Worm (Caenorhabditis elegans) whole organism, L1 larva: Measurements from ENCODE around the gene daf-15.
A peak's percentile ranks its signal among the peaks of the same experiment; 100 is the strongest.

Source experiments
- C34B4.2 ChIP-seq: sonication (generic microtip); optimal IDR thresholded peaks from 2 replicates; lab custom pipeline; 2017; ENCODE audit warnings: mild to moderate bottlenecking, missing genetic modification characterization, missing compliant biosample characterization
- Y116A8C.19 ChIP-seq: sonication (generic microtip); optimal IDR thresholded peaks from 2 replicates; lab custom pipeline; 2016; ENCODE audit warnings: missing compliant biosample characterization, missing genetic modification characterization, borderline replicate concordance
- aha-1 ChIP-seq: fragments of 150-350 bp; optimal IDR thresholded peaks from 2 replicates; lab custom pipeline; 2014; ENCODE audit warnings: missing biosample characterization, missing genetic modification characterization
- ama-1 ChIP-seq: fragments of 150-350 bp; optimal IDR thresholded peaks from 2 replicates; lab custom pipeline; 2014
- ceh-63 ChIP-seq: fragments of 200-800 bp; sonication (Bioruptor generic); optimal IDR thresholded peaks from 2 replicates; lab custom pipeline; 2018; ENCODE audit warnings: mild to moderate bottlenecking, missing genetic modification characterization, missing compliant biosample characterization
- ceh-8 ChIP-seq: fragments of 200-800 bp; sonication (Bioruptor generic); optimal IDR thresholded peaks from 2 replicates; lab custom pipeline; 2018; ENCODE audit warnings: mild to moderate bottlenecking, missing genetic modification characterization, moderate library complexity, missing compliant biosample characterization
- ceh-90 ChIP-seq: sonication (generic microtip); optimal IDR thresholded peaks from 2 replicates; lab custom pipeline; 2016; ENCODE audit warnings: missing genetic modification characterization, missing compliant biosample characterization
- ces-1 ChIP-seq: fragments of 150-350 bp; optimal IDR thresholded peaks from 2 replicates; lab custom pipeline; 2014; ENCODE audit warnings: missing biosample characterization, missing genetic modification reagents, missing genetic modification characterization
- dpl-1 ChIP-seq, 3 experiments: fragments of 150-350 bp in 2 of 3; sonication (generic microtip) in 1 of 3; optimal IDR thresholded peaks; 2 replicates each; lab custom pipeline; 2014 to 2017; ENCODE audit warnings: missing biosample characterization in 3 of 3, missing genetic modification characterization in 3 of 3, missing genetic modification reagents in 3 of 3
- dsc-1 ChIP-seq: sonication (generic microtip); optimal IDR thresholded peaks from 2 replicates; lab custom pipeline; 2016; ENCODE audit warnings: mild to moderate bottlenecking, missing genetic modification characterization, missing compliant biosample characterization
- egl-27 ChIP-seq, 2 experiments: fragments of 150-350 bp in 1 of 2; sonication (generic microtip); optimal IDR thresholded peaks; 3 replicates each; lab custom pipeline; 2017 to 2018; ENCODE audit warnings: missing biosample characterization in 2 of 2, missing genetic modification characterization in 2 of 2, missing genetic modification reagents in 2 of 2
- elt-2 ChIP-seq: sonication (generic microtip); optimal IDR thresholded peaks from 2 replicates; lab custom pipeline; 2016; ENCODE audit warnings: missing genetic modification characterization, mild to moderate bottlenecking, inconsistent platforms, missing compliant biosample characterization, missing genetic modification reagents
- ets-5 ChIP-seq: fragments of 200-800 bp; sonication (Bioruptor generic); IDR thresholded peaks from 2 replicates; pipeline ENCODE4 v1.3.6; 2022; ENCODE audit warnings: missing genetic modification characterization, missing compliant biosample characterization
- fkh-10 ChIP-seq: sonication (generic microtip); optimal IDR thresholded peaks from 2 replicates; lab custom pipeline; 2017; ENCODE audit warnings: missing biosample characterization, missing genetic modification reagents, missing genetic modification characterization
- fkh-4 ChIP-seq: sonication (generic microtip); optimal IDR thresholded peaks from 2 replicates; lab custom pipeline; 2016; ENCODE audit warnings: missing compliant biosample characterization, missing genetic modification characterization, borderline replicate concordance
- fkh-8 ChIP-seq: sonication (generic microtip); optimal IDR thresholded peaks from 2 replicates; lab custom pipeline; 2016; ENCODE audit warnings: mild to moderate bottlenecking, missing genetic modification characterization, missing compliant biosample characterization
- fos-1 ChIP-seq: fragments of 150-350 bp; optimal IDR thresholded peaks from 2 replicates; lab custom pipeline; 2014; ENCODE audit warnings: missing biosample characterization, missing genetic modification characterization
- hlh-17 ChIP-seq: fragments of 200-800 bp; sonication (Bioruptor generic); optimal IDR thresholded peaks from 2 replicates; lab custom pipeline; 2018; ENCODE audit warnings: missing genetic modification characterization, mild to moderate bottlenecking, missing compliant biosample characterization, moderate library complexity, borderline replicate concordance
- hpl-2 ChIP-seq: fragments of 150-350 bp; optimal IDR thresholded peaks from 2 replicates; lab custom pipeline; 2014; ENCODE audit warnings: missing biosample characterization, missing genetic modification reagents, missing genetic modification characterization
- irx-1 ChIP-seq: sonication (generic microtip); optimal IDR thresholded peaks from 2 replicates; lab custom pipeline; 2016; ENCODE audit warnings: missing genetic modification characterization, missing compliant biosample characterization
- isw-1 ChIP-seq: fragments of 200-800 bp; sonication (Bioruptor generic); IDR thresholded peaks from 2 replicates; pipeline ENCODE4 v1.3.6; 2022; ENCODE audit warnings: missing genetic modification characterization, missing compliant biosample characterization
- lin-15B ChIP-seq: fragments of 150-350 bp; sonication (generic microtip); optimal IDR thresholded peaks from 3 replicates; lab custom pipeline; 2014; ENCODE audit warnings: missing biosample characterization, missing genetic modification characterization
- lir-3 ChIP-seq: sonication (generic microtip); optimal IDR thresholded peaks from 2 replicates; lab custom pipeline; 2016; ENCODE audit warnings: mild to moderate bottlenecking, missing genetic modification characterization, moderate library complexity, missing compliant biosample characterization; ENCODE audit not compliant: poor library complexity
- lsy-2 ChIP-seq, 2 experiments: fragments of 150-350 bp; optimal IDR thresholded peaks; 2 replicates each; lab custom pipeline; 2014; ENCODE audit warnings: missing biosample characterization in 2 of 2, missing genetic modification characterization in 2 of 2
- mab-9 ChIP-seq: fragments of 200-800 bp; sonication (Bioruptor generic); IDR thresholded peaks from 2 replicates; pipeline ENCODE4 v1.3.6; 2022; ENCODE audit warnings: missing genetic modification reagents, missing genetic modification characterization, missing compliant biosample characterization
- mdl-1 ChIP-seq, 2 experiments: fragments of 150-350 bp; optimal IDR thresholded peaks; 2 replicates each; lab custom pipeline; 2014 to 2017; ENCODE audit warnings: missing biosample characterization in 2 of 2, missing genetic modification characterization in 2 of 2, inconsistent platforms in 1 of 2
- mef-2 ChIP-seq: fragments of 150-350 bp; optimal IDR thresholded peaks from 2 replicates; lab custom pipeline; 2014; ENCODE audit warnings: missing biosample characterization, missing genetic modification characterization
- mep-1 ChIP-seq: fragments of 150-350 bp; optimal IDR thresholded peaks from 2 replicates; lab custom pipeline; 2014; ENCODE audit warnings: missing biosample characterization, missing genetic modification characterization
- nhr-11 ChIP-seq: fragments of 150-350 bp; optimal IDR thresholded peaks from 2 replicates; lab custom pipeline; 2014; ENCODE audit warnings: missing biosample characterization, missing genetic modification characterization
- nhr-28 ChIP-seq: fragments of 150-350 bp; optimal IDR thresholded peaks from 2 replicates; lab custom pipeline; 2014; ENCODE audit warnings: missing biosample characterization, missing genetic modification characterization
- nhr-47 ChIP-seq: sonication (generic microtip); optimal IDR thresholded peaks from 2 replicates; lab custom pipeline; 2016; ENCODE audit warnings: mild to moderate bottlenecking, missing genetic modification characterization, moderate library complexity, missing compliant biosample characterization
- nhr-71 ChIP-seq: sonication (generic microtip); optimal IDR thresholded peaks from 2 replicates; lab custom pipeline; 2016; ENCODE audit warnings: mild to moderate bottlenecking, missing genetic modification characterization, moderate library complexity, missing compliant biosample characterization
- nhr-76 ChIP-seq: sonication (generic microtip); optimal IDR thresholded peaks from 2 replicates; lab custom pipeline; 2017; ENCODE audit warnings: missing biosample characterization, missing genetic modification characterization
- nhr-84 ChIP-seq: sonication (generic microtip); optimal IDR thresholded peaks from 2 replicates; lab custom pipeline; 2017; ENCODE audit warnings: missing biosample characterization, missing genetic modification characterization
- nhr-85 ChIP-seq: sonication (generic microtip); peaks from one replicate; lab custom pipeline; 2016; ENCODE audit warnings: missing genetic modification characterization, inconsistent platforms, missing compliant biosample characterization
- nhr-90 ChIP-seq: sonication (generic microtip); optimal IDR thresholded peaks from 2 replicates; lab custom pipeline; 2016; ENCODE audit warnings: mild to moderate bottlenecking, missing genetic modification characterization, missing compliant biosample characterization; ENCODE audit not compliant: poor library complexity
- pag-3 ChIP-seq: sonication (generic microtip); optimal IDR thresholded peaks from 2 replicates; lab custom pipeline; 2017; ENCODE audit warnings: missing genetic modification characterization, mild to moderate bottlenecking, missing compliant biosample characterization, antibody characterized with exemption, borderline replicate concordance; ENCODE audit not compliant: insufficient read depth
- pqm-1 ChIP-seq: sonication (generic microtip); optimal IDR thresholded peaks from 3 replicates; lab custom pipeline; 2017; ENCODE audit warnings: missing biosample characterization, missing genetic modification characterization
- rnt-1 ChIP-seq: sonication (generic microtip); optimal IDR thresholded peaks from 2 replicates; lab custom pipeline; 2016; ENCODE audit warnings: mild to moderate bottlenecking, missing genetic modification characterization, moderate library complexity, missing compliant biosample characterization
- skn-1 ChIP-seq: fragments of 150-350 bp; optimal IDR thresholded peaks from 2 replicates; lab custom pipeline; 2014; ENCODE audit warnings: missing biosample characterization, missing genetic modification characterization
- snpc-4 ChIP-seq: fragments of 150-350 bp; optimal IDR thresholded peaks from 2 replicates; lab custom pipeline; 2014; ENCODE audit warnings: missing biosample characterization, missing genetic modification characterization
- snu-23 ChIP-seq: sonication (generic microtip); optimal IDR thresholded peaks from 2 replicates; lab custom pipeline; 2016; ENCODE audit warnings: missing genetic modification characterization, missing compliant biosample characterization
- sox-4 ChIP-seq: sonication (generic microtip); optimal IDR thresholded peaks from 2 replicates; lab custom pipeline; 2016; ENCODE audit warnings: missing genetic modification characterization, missing compliant biosample characterization
- sptf-1 ChIP-seq: fragments of 150-350 bp; optimal IDR thresholded peaks from 2 replicates; lab custom pipeline; 2014; ENCODE audit warnings: missing biosample characterization, missing genetic modification characterization
- swsn-7 ChIP-seq: sonication (generic microtip); optimal IDR thresholded peaks from 2 replicates; lab custom pipeline; 2016; ENCODE audit warnings: missing genetic modification characterization, missing compliant biosample characterization
- tbx-2 ChIP-seq: sonication (generic microtip); optimal IDR thresholded peaks from 2 replicates; lab custom pipeline; 2016; ENCODE audit warnings: missing genetic modification characterization, missing compliant biosample characterization
- tlp-1 ChIP-seq: fragments of 150-350 bp; optimal IDR thresholded peaks from 2 replicates; lab custom pipeline; 2014; ENCODE audit warnings: missing biosample characterization, missing genetic modification characterization
- unc-130 ChIP-seq: fragments of 150-350 bp; optimal IDR thresholded peaks from 2 replicates; lab custom pipeline; 2017; ENCODE audit warnings: missing biosample characterization, missing genetic modification characterization, inconsistent platforms
- unc-62 ChIP-seq: fragments of 150-350 bp; optimal IDR thresholded peaks from 2 replicates; lab custom pipeline; 2014; ENCODE audit warnings: missing biosample characterization, missing genetic modification reagents, missing genetic modification characterization
- unc-98 ChIP-seq: fragments of 200-800 bp; sonication (Bioruptor generic); IDR thresholded peaks from 2 replicates; pipeline ENCODE4 v1.3.6; 2022; ENCODE audit warnings: missing genetic modification characterization, missing compliant biosample characterization
- xbp-1 ChIP-seq: sonication (generic microtip); optimal IDR thresholded peaks from 2 replicates; lab custom pipeline; 2016; ENCODE audit warnings: missing genetic modification characterization, missing compliant biosample characterization
- zip-4 ChIP-seq: fragments of 200-800 bp; sonication (Bioruptor generic); optimal IDR thresholded peaks from 2 replicates; lab custom pipeline; 2018; ENCODE audit warnings: mild to moderate bottlenecking, missing genetic modification characterization, moderate library complexity, missing compliant biosample characterization
- ztf-11 ChIP-seq, 2 experiments: sonication (generic microtip); optimal IDR thresholded peaks; 2 replicates each; lab custom pipeline; 2016 to 2017; ENCODE audit warnings: missing genetic modification characterization in 2 of 2, missing biosample characterization in 1 of 2, missing compliant biosample characterization in 1 of 2
- ztf-4 ChIP-seq: fragments of 150-350 bp; optimal IDR thresholded peaks from 2 replicates; lab custom pipeline; 2014; ENCODE audit warnings: missing biosample characterization, missing genetic modification characterization

Gene daf-15

ce11 chrIV:9386038-9386437 is at the start of gene daf-15:
TSS of gene daf-15 (plus strand) at chrIV:9386208.
- no peak for TF ChIP-seq nhr-11 (tag; lab: Kevin White, UChicago)
- TF ChIP-seq rnt-1 (tag; lab: Kevin White, UChicago) = peak; percentile 64
- TF ChIP-seq ceh-63 (GFP tag; lab: Kevin White, UChicago) = no peak
- TF ChIP-seq ces-1 = no peak
- TF ChIP-seq ceh-90 (tag; lab: Kevin White, UChicago) = no peak
- no peak for TF ChIP-seq ama-1
- peak; percentile 69 for TF ChIP-seq snu-23 (GFP tag; lab: Kevin White, UChicago)
- TF ChIP-seq tbx-2 (tag; lab: Kevin White, UChicago) = peak; percentile 59
- TF ChIP-seq swsn-7 = peak; percentile 45
- no peak for TF ChIP-seq pag-3 (tag; lab: Kevin White, UChicago)
- TF ChIP-seq ets-5 = no peak
- no peak for TF ChIP-seq tlp-1 (tag; lab: Kevin White, UChicago)
- TF ChIP-seq sptf-1 (tag; lab: Kevin White, UChicago) = no peak
- no peak for TF ChIP-seq ztf-11 (tag; optimal IDR thresholded peaks at IDR 0.05; lab: Kevin White, UChicago)
- TF ChIP-seq elt-2 (tag; lab: Kevin White, UChicago) = no peak
- peak; percentile 67 for TF ChIP-seq nhr-47 (tag; lab: Kevin White, UChicago)
- TF ChIP-seq xbp-1 (tag; lab: Kevin White, UChicago) = peak; percentile 68
- TF ChIP-seq nhr-28 (tag; lab: Kevin White, UChicago) = no peak
- no peak for TF ChIP-seq fos-1 (tag; lab: Kevin White, UChicago)
- peak; percentile 10; the same call in 1 of the 2 replicates for TF ChIP-seq isw-1
- peak; percentile 44 for TF ChIP-seq fkh-8 (tag; lab: Kevin White, UChicago)
- TF ChIP-seq dpl-1 (GFP tag; optimal IDR thresholded peaks at IDR 0.05; lab: Kevin White, UChicago) = peak; percentile 90 to 96 (median 96)
- TF ChIP-seq egl-27 (tag; optimal IDR thresholded peaks at IDR 0.05; lab: Kevin White, UChicago) = no peak
- TF ChIP-seq hpl-2 (GFP tag; lab: Kevin White, UChicago) = no peak
- TF ChIP-seq unc-130 = peak; percentile 64
- no peak for TF ChIP-seq ztf-4
- TF ChIP-seq Y116A8C.19 (tag; lab: Kevin White, UChicago) = no peak
- no peak for TF ChIP-seq mef-2
- no peak for TF ChIP-seq zip-4
- TF ChIP-seq unc-62 (GFP tag; lab: Kevin White, UChicago) = no peak
- no peak for TF ChIP-seq lir-3 (tag; lab: Kevin White, UChicago)
- TF ChIP-seq nhr-90 (tag; lab: Kevin White, UChicago) = peak; percentile 28
- no peak for TF ChIP-seq irx-1 (tag; lab: Kevin White, UChicago)
- TF ChIP-seq lsy-2 (tag; optimal IDR thresholded peaks at IDR 0.05; lab: Kevin White, UChicago) = peak in 1 of 2 experiments; percentile 83
- no peak for TF ChIP-seq nhr-84
- TF ChIP-seq dsc-1 (tag; lab: Kevin White, UChicago) = peak; percentile 35
- peak; percentile 80 for TF ChIP-seq nhr-85
- TF ChIP-seq fkh-10 (GFP tag; lab: Kevin White, UChicago) = no peak
- TF ChIP-seq C34B4.2 (tag; lab: Kevin White, UChicago) = no peak
- no peak for TF ChIP-seq fkh-4
- no peak for TF ChIP-seq ceh-8 (GFP tag; lab: Kevin White, UChicago)
- no peak for TF ChIP-seq mab-9 (GFP tag; lab: Robert Waterston, UW)
- no peak for TF ChIP-seq unc-98 (GFP tag; lab: Robert Waterston, UW)
- TF ChIP-seq sox-4 (tag; lab: Kevin White, UChicago) = no peak
- no peak for TF ChIP-seq hlh-17
- TF ChIP-seq snpc-4 (tag; lab: Kevin White, UChicago) = peak; percentile 23
- TF ChIP-seq aha-1 (tag; lab: Kevin White, UChicago) = no peak
- TF ChIP-seq mdl-1 (tag; optimal IDR thresholded peaks at IDR 0.05; lab: Kevin White, UChicago) = peak in 1 of 2 experiments; percentile 50
- TF ChIP-seq nhr-76 (tag; lab: Kevin White, UChicago) = no peak
- no peak for TF ChIP-seq mep-1 (tag; lab: Kevin White, UChicago)
- TF ChIP-seq nhr-71 = peak; percentile 72
- TF ChIP-seq lin-15B = peak; percentile 13
- no peak for TF ChIP-seq pqm-1
- TF ChIP-seq skn-1 = peak; percentile 65
